Worm (Caenorhabditis elegans): ENCODE data around the gene ceh-48.

DNA sequence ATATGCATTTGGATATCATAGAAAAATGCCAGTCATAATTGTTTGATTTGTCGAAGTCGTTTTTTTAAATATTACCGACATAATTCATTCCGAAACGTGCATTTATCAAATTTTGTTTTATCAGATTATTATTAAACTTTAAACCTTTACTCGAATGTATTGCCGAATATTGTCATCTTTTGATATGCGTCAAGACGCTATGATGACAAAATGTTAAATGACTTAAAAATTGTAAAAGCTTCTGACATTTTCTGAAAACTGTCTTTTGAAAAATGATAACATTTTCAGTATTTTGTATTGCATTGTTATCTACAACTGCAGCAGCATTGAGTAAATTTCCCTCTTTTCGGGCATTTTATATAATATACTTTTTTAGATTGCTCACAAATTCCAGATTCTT, 12.7 kb downstream of the ceh-48 start, which contains the start of gene H20E11.3:
- TF ChIP-seq him-1 (tag; optimal IDR thresholded peaks at IDR 0.05) (no peak), W03F9.2 (tag; optimal IDR thresholded peaks at IDR 0.05) (no peak), dao-5 (tag; optimal IDR thresholded peaks at IDR 0.05) (no peak)
